Fruit fly (Drosophila melanogaster): Measurements from ENCODE around the gene shps.
A peak's percentile ranks its signal among the peaks of the same experiment; 100 is the strongest.

The shps gene

dm6 chr3R:24301520-24301919, 22.1 kb downstream of the shps start (continued):
- TF ChIP-seq Gug (GFP tag; IDR thresholded peaks at IDR 0.05) (no peak), CG8119 (GFP tag; IDR thresholded peaks at IDR 0.05) (no peak; the same call in 2 of the 3 replicates), Hr39 (GFP tag; optimal IDR thresholded peaks at IDR 0.05) (no peak), CG6854 (GFP tag; optimal IDR thresholded peaks at IDR 0.05) (no peak), CG34406 (GFP tag; optimal IDR thresholded peaks at IDR 0.05) (no peak), Eip75B (GFP tag; optimal IDR thresholded peaks at IDR 0.05) (peak; percentile 31), pdm3 (GFP tag; optimal IDR thresholded peaks at IDR 0.05) (peak; percentile 52), CG6276 (GFP tag; optimal IDR thresholded peaks at IDR 0.05) (peak; percentile 18), lz (GFP tag; optimal IDR thresholded peaks at IDR 0.05) (peak; percentile 46), CG15336 (GFP tag; IDR thresholded peaks at IDR 0.05) (peak; percentile 64), CG10631 (GFP tag; optimal IDR thresholded peaks at IDR 0.05) (peak; percentile 14), CG8632 (GFP tag; optimal IDR thresholded peaks at IDR 0.05) (peak; percentile 32), CG11902 (GFP tag; optimal IDR thresholded peaks at IDR 0.05) (no peak), Hr4 (GFP tag; optimal IDR thresholded peaks at IDR 0.05) (peak; percentile 59), CG11762 (GFP tag; optimal IDR thresholded peaks at IDR 0.05; ENCODE audit: insufficient read depth) (no peak), Smox (GFP tag; optimal IDR thresholded peaks at IDR 0.05) (no peak)

dm6 chr3R:24303060-24303459, 23.7 kb downstream of the shps start:
- TF ChIP-seq pdm3 (GFP tag; optimal IDR thresholded peaks at IDR 0.05) (no peak), Hr4 (GFP tag; optimal IDR thresholded peaks at IDR 0.05) (peak; percentile 40), CG32006 (GFP tag; optimal IDR thresholded peaks at IDR 0.05) (peak; percentile 37), CG15336 (GFP tag; IDR thresholded peaks at IDR 0.05) (0 out of 2 replicates have a peak, but pooled peaks have one; percentile 37), CG6163 (GFP tag; IDR thresholded peaks at IDR 0.05) (no peak), cyc (GFP tag; optimal IDR thresholded peaks at IDR 0.05) (no peak), eg (GFP tag; IDR thresholded peaks at IDR 0.05) (peak; percentile 47; the same call in 1 of the 3 replicates), CG8632 (GFP tag; optimal IDR thresholded peaks at IDR 0.05) (no peak), acj6 (GFP tag; optimal IDR thresholded peaks at IDR 0.05) (peak; percentile 10), Eip93F (GFP tag; optimal IDR thresholded peaks at IDR 0.05) (no peak)

- TF ChIP-seq CG11762 (GFP tag; optimal IDR thresholded peaks at IDR 0.05; ENCODE audit: insufficient read depth) = peak; percentile 28
- no peak for TF ChIP-seq CG9139 (GFP tag; optimal IDR thresholded peaks at IDR 0.05)
- TF ChIP-seq esn (GFP tag; optimal IDR thresholded peaks at IDR 0.05) = peak; percentile 59
- peak; percentile 40 for TF ChIP-seq CG6792 (GFP tag; optimal IDR thresholded peaks at IDR 0.05)
- no peak for TF ChIP-seq Smox (GFP tag; optimal IDR thresholded peaks at IDR 0.05)
- no peak for TF ChIP-seq OdsH (GFP tag; optimal IDR thresholded peaks at IDR 0.05)
- TF ChIP-seq salr (GFP tag; optimal IDR thresholded peaks at IDR 0.05) = peak in 1 of 2 experiments; percentile 57
- no peak for TF ChIP-seq CG16779 (tag; optimal IDR thresholded peaks at IDR 0.05)
- peak; percentile 22 for TF ChIP-seq CG11902 (GFP tag; optimal IDR thresholded peaks at IDR 0.05)
- no peak for TF ChIP-seq CG32006 (GFP tag; optimal IDR thresholded peaks at IDR 0.05)
- TF ChIP-seq CG6808 (GFP tag; optimal IDR thresholded peaks at IDR 0.05) = no peak
- TF ChIP-seq Gug (GFP tag; IDR thresholded peaks at IDR 0.05) = peak; percentile 25; the same call in 1 of the 2 replicates
- TF ChIP-seq Hr38 (GFP tag; optimal IDR thresholded peaks at IDR 0.05) = no peak
- peak; percentile 56 for TF ChIP-seq CG31627 (GFP tag; optimal IDR thresholded peaks at IDR 0.05)
- TF ChIP-seq Ets21C (GFP tag; optimal IDR thresholded peaks at IDR 0.05) = peak; percentile 21
- TF ChIP-seq fkh (GFP tag; optimal IDR thresholded peaks at IDR 0.05) = no peak
- no peak for TF ChIP-seq CG8119 (GFP tag; IDR thresholded peaks at IDR 0.05)
- TF ChIP-seq CG6163 (GFP tag; IDR thresholded peaks at IDR 0.05) = peak; percentile 46; the same call in 1 of the 3 replicates
- TF ChIP-seq svp (GFP tag) = no peak
- no peak for TF ChIP-seq Ets96B (tag; optimal IDR thresholded peaks at IDR 0.05)
- TF ChIP-seq dac (GFP tag; optimal IDR thresholded peaks at IDR 0.05) = no peak
- peak; percentile 54 for TF ChIP-seq lz (GFP tag; optimal IDR thresholded peaks at IDR 0.05)
- peak; percentile 49 for TF ChIP-seq CG3032 (tag; optimal IDR thresholded peaks at IDR 0.05)
- peak; percentile 27 for TF ChIP-seq Sox15 (GFP tag; optimal IDR thresholded peaks at IDR 0.05)
- TF ChIP-seq CG15336 (GFP tag; IDR thresholded peaks at IDR 0.05) = peak; percentile 44; the same call in 1 of the 2 replicates
- TF ChIP-seq eg (GFP tag; IDR thresholded peaks at IDR 0.05) = peak; percentile 39; the same call in 2 of the 3 replicates
Measured at dm6 chr3R:24318217-24319082, 39.1 kb downstream of the shps start, which contains the start of the genes Nab2 and BRWD3. Gene Nab2 (minus strand): TSS chr3R:24318419. Gene BRWD3 (plus strand): TSS chr3R:24319000.

Measured in whole organism, prepupa.